Worm (Caenorhabditis elegans) whole organism, L4 larva: Measurements from ENCODE around the gene morc-1.

Source experiments
- R02D3.7 ChIP-seq: fragments of 150-350 bp; sonication (generic microtip); optimal IDR thresholded peaks from 3 replicates; lab custom pipeline; 2014; ENCODE audit warnings: missing biosample characterization, missing genetic modification characterization
- ceh-44 ChIP-seq: fragments of 200-800 bp; sonication (Bioruptor generic); IDR thresholded peaks from 2 replicates; pipeline ENCODE4 v1.3.6; 2022; ENCODE audit warnings: missing genetic modification reagents, missing genetic modification characterization, missing compliant biosample characterization
- ceh-82 ChIP-seq: sonication (generic microtip); optimal IDR thresholded peaks from 2 replicates; lab custom pipeline; 2017; ENCODE audit warnings: missing biosample characterization, missing genetic modification characterization
- egl-27 ChIP-seq: sonication (generic microtip); optimal IDR thresholded peaks from 3 replicates; lab custom pipeline; 2017; ENCODE audit warnings: missing biosample characterization, missing genetic modification reagents, missing genetic modification characterization
- lsy-2 ChIP-seq, 2 experiments: fragments of 150-350 bp in 1 of 2; sonication (generic microtip) in 1 of 2; optimal IDR thresholded peaks; 2 replicates each; lab custom pipeline; 2014 to 2017; ENCODE audit warnings: missing biosample characterization in 2 of 2, missing genetic modification characterization in 2 of 2
- nhr-11 ChIP-seq: fragments of 150-350 bp; optimal IDR thresholded peaks from 2 replicates; lab custom pipeline; 2014; ENCODE audit warnings: missing biosample characterization, missing genetic modification characterization
- pha-4 ChIP-seq, 2 experiments: fragments of 150-350 bp in 1 of 2; fragments of 200-800 bp in 1 of 2; sonication (Bioruptor generic) in 1 of 2; IDR thresholded peaks in 1 of 2; optimal IDR thresholded peaks in 1 of 2; 2 replicates each; pipeline versions ENCODE4 v1.3.6 to Lab custom; 2014 to 2022; ENCODE audit warnings: missing genetic modification characterization in 2 of 2, missing genetic modification reagents in 2 of 2, missing biosample characterization in 1 of 2, missing compliant biosample characterization in 1 of 2
- rbr-2 ChIP-seq: sonication (generic microtip); optimal IDR thresholded peaks from 2 replicates; lab custom pipeline; 2016; ENCODE audit warnings: missing genotype, missing genetic modification characterization, missing compliant biosample characterization
- ztf-11 ChIP-seq: fragments of 150-350 bp; optimal IDR thresholded peaks from 2 replicates; lab custom pipeline; 2014; ENCODE audit warnings: missing biosample characterization, missing genetic modification characterization

DNA sequence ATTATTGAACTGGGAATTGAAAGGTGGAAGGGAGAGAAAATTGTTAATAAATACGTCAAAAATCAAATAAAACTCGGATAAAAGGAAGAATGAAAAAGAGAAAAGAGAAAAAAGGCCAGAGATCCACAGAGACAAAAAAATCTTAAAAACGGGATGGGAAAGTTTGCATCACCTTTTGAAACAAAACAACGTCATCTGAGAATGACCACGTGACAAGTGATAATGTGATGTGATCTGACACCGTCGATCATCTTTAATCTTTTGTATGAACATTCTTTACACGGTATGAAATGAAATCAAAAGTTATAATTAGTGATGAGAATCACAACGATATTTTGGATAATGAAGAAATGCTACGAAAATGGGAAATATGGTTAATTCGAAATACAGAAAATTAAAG lies 41.0 kb downstream of the morc-1 start:
- TF ChIP-seq ceh-44 (no peak), rbr-2 (tag; lab: Kevin White, UChicago) (no peak), nhr-11 (tag; lab: Kevin White, UChicago) (no peak), ztf-11 (tag; lab: Kevin White, UChicago) (no peak), pha-4 (GFP tag; IDR thresholded peaks at IDR 0.05; lab: Robert Waterston, UW) (no peak), pha-4 (tag; optimal IDR thresholded peaks at IDR 0.05; lab: Kevin White, UChicago) (no peak), egl-27 (no peak), R02D3.7 (no peak), lsy-2 (tag; optimal IDR thresholded peaks at IDR 0.05; lab: Kevin White, UChicago) (no peak), ceh-82 (tag; lab: Kevin White, UChicago) (no peak)
